Worm (Caenorhabditis elegans) whole organism, L1 larva: ENCODE measurements around the gene lron-3.

ENCODE experiments used
- F16B12.6 ChIP-seq: fragments of 150-350 bp; optimal IDR thresholded peaks from 2 replicates; lab custom pipeline; 2014; ENCODE audit warnings: missing biosample characterization, missing genetic modification characterization
- ceh-8 ChIP-seq: fragments of 200-800 bp; sonication (Bioruptor generic); optimal IDR thresholded peaks from 2 replicates; lab custom pipeline; 2018; ENCODE audit warnings: mild to moderate bottlenecking, missing genetic modification characterization, moderate library complexity, missing compliant biosample characterization
- ceh-82 ChIP-seq, 3 experiments: fragments of 150-350 bp in 1 of 3; sonication (generic microtip) in 2 of 3; optimal IDR thresholded peaks; 2 replicates each; lab custom pipeline; 2014 to 2017; ENCODE audit warnings: missing biosample characterization in 3 of 3, missing genetic modification characterization in 3 of 3
- ceh-88 ChIP-seq: fragments of 200-800 bp; sonication (Bioruptor generic); IDR thresholded peaks from 2 replicates; pipeline ENCODE4 v1.3.6; 2022; ENCODE audit warnings: missing genetic modification characterization, missing compliant biosample characterization
- ces-1 ChIP-seq: fragments of 150-350 bp; optimal IDR thresholded peaks from 2 replicates; lab custom pipeline; 2014; ENCODE audit warnings: missing biosample characterization, missing genetic modification reagents, missing genetic modification characterization
- dsc-1 ChIP-seq: sonication (generic microtip); optimal IDR thresholded peaks from 2 replicates; lab custom pipeline; 2016; ENCODE audit warnings: mild to moderate bottlenecking, missing genetic modification characterization, missing compliant biosample characterization
- efl-1 ChIP-seq, 4 experiments: fragments of 150-350 bp; optimal IDR thresholded peaks in 3 of 4; peaks in 1 of 4; 1 replicate in 1 of 4; 2 replicates in 3 of 4; lab custom pipeline; 2014; ENCODE audit warnings: missing biosample characterization in 2 of 4, missing genetic modification characterization in 2 of 4, missing genetic modification reagents in 2 of 4
- efl-3 ChIP-seq: fragments of 200-800 bp; sonication (Bioruptor generic); optimal IDR thresholded peaks from 2 replicates; lab custom pipeline; 2018; ENCODE audit warnings: mild to moderate bottlenecking, missing genetic modification characterization, missing compliant biosample characterization
- egl-27 ChIP-seq, 2 experiments: fragments of 150-350 bp in 1 of 2; sonication (generic microtip); optimal IDR thresholded peaks; 3 replicates each; lab custom pipeline; 2017 to 2018; ENCODE audit warnings: missing biosample characterization in 2 of 2, missing genetic modification characterization in 2 of 2, missing genetic modification reagents in 2 of 2
- elt-2 ChIP-seq: sonication (generic microtip); optimal IDR thresholded peaks from 2 replicates; lab custom pipeline; 2016; ENCODE audit warnings: missing genetic modification characterization, mild to moderate bottlenecking, inconsistent platforms, missing compliant biosample characterization, missing genetic modification reagents
- fkh-10 ChIP-seq: sonication (generic microtip); optimal IDR thresholded peaks from 2 replicates; lab custom pipeline; 2017; ENCODE audit warnings: missing biosample characterization, missing genetic modification reagents, missing genetic modification characterization
- fkh-4 ChIP-seq: sonication (generic microtip); optimal IDR thresholded peaks from 2 replicates; lab custom pipeline; 2016; ENCODE audit warnings: missing compliant biosample characterization, missing genetic modification characterization, borderline replicate concordance
- fos-1 ChIP-seq: fragments of 150-350 bp; optimal IDR thresholded peaks from 2 replicates; lab custom pipeline; 2014; ENCODE audit warnings: missing biosample characterization, missing genetic modification characterization
- hlh-17 ChIP-seq: fragments of 200-800 bp; sonication (Bioruptor generic); optimal IDR thresholded peaks from 2 replicates; lab custom pipeline; 2018; ENCODE audit warnings: missing genetic modification characterization, mild to moderate bottlenecking, missing compliant biosample characterization, moderate library complexity, borderline replicate concordance
- irx-1 ChIP-seq: sonication (generic microtip); optimal IDR thresholded peaks from 2 replicates; lab custom pipeline; 2016; ENCODE audit warnings: missing genetic modification characterization, missing compliant biosample characterization
- isw-1 ChIP-seq: fragments of 200-800 bp; sonication (Bioruptor generic); IDR thresholded peaks from 2 replicates; pipeline ENCODE4 v1.3.6; 2022; ENCODE audit warnings: missing genetic modification characterization, missing compliant biosample characterization
- jun-1 ChIP-seq: fragments of 150-350 bp; optimal IDR thresholded peaks from 2 replicates; lab custom pipeline; 2014; ENCODE audit warnings: missing biosample characterization, missing genetic modification reagents, missing genetic modification characterization
- lin-15B ChIP-seq: fragments of 150-350 bp; sonication (generic microtip); optimal IDR thresholded peaks from 3 replicates; lab custom pipeline; 2014; ENCODE audit warnings: missing biosample characterization, missing genetic modification characterization
- nhr-11 ChIP-seq: fragments of 150-350 bp; optimal IDR thresholded peaks from 2 replicates; lab custom pipeline; 2014; ENCODE audit warnings: missing biosample characterization, missing genetic modification characterization
- nhr-19 ChIP-seq: fragments of 200-800 bp; sonication (Bioruptor generic); conservative IDR thresholded peaks from 2 replicates; pipeline ENCODE4 v1.3.6; 2022; ENCODE audit warnings: missing genetic modification characterization, missing compliant biosample characterization
- nhr-237 ChIP-seq: fragments of 150-350 bp; optimal IDR thresholded peaks from 2 replicates; lab custom pipeline; 2014; ENCODE audit warnings: missing biosample characterization, missing genetic modification characterization
- nhr-47 ChIP-seq: sonication (generic microtip); optimal IDR thresholded peaks from 2 replicates; lab custom pipeline; 2016; ENCODE audit warnings: mild to moderate bottlenecking, missing genetic modification characterization, moderate library complexity, missing compliant biosample characterization
- nhr-71 ChIP-seq: sonication (generic microtip); optimal IDR thresholded peaks from 2 replicates; lab custom pipeline; 2016; ENCODE audit warnings: mild to moderate bottlenecking, missing genetic modification characterization, moderate library complexity, missing compliant biosample characterization
- nhr-77 ChIP-seq: fragments of 150-350 bp; optimal IDR thresholded peaks from 2 replicates; lab custom pipeline; 2014; ENCODE audit warnings: missing biosample characterization, missing genetic modification characterization
- nhr-84 ChIP-seq: sonication (generic microtip); optimal IDR thresholded peaks from 2 replicates; lab custom pipeline; 2017; ENCODE audit warnings: missing biosample characterization, missing genetic modification characterization
- nhr-85 ChIP-seq: sonication (generic microtip); peaks from one replicate; lab custom pipeline; 2016; ENCODE audit warnings: missing genetic modification characterization, inconsistent platforms, missing compliant biosample characterization
- pag-3 ChIP-seq: sonication (generic microtip); optimal IDR thresholded peaks from 2 replicates; lab custom pipeline; 2017; ENCODE audit warnings: missing genetic modification characterization, mild to moderate bottlenecking, missing compliant biosample characterization, antibody characterized with exemption, borderline replicate concordance; ENCODE audit not compliant: insufficient read depth
- pax-3 ChIP-seq: fragments of 200-800 bp; sonication (Bioruptor generic); optimal IDR thresholded peaks from 2 replicates; lab custom pipeline; 2018; ENCODE audit warnings: mild to moderate bottlenecking, missing genetic modification characterization, moderate library complexity, missing compliant biosample characterization
- rnt-1 ChIP-seq: sonication (generic microtip); optimal IDR thresholded peaks from 2 replicates; lab custom pipeline; 2016; ENCODE audit warnings: mild to moderate bottlenecking, missing genetic modification characterization, moderate library complexity, missing compliant biosample characterization
- snpc-4 ChIP-seq: fragments of 150-350 bp; optimal IDR thresholded peaks from 2 replicates; lab custom pipeline; 2014; ENCODE audit warnings: missing biosample characterization, missing genetic modification characterization
- snu-23 ChIP-seq: sonication (generic microtip); optimal IDR thresholded peaks from 2 replicates; lab custom pipeline; 2016; ENCODE audit warnings: missing genetic modification characterization, missing compliant biosample characterization
- sup-37 ChIP-seq: fragments of 200-800 bp; sonication (Bioruptor generic); optimal IDR thresholded peaks from 2 replicates; lab custom pipeline; 2018; ENCODE audit warnings: mild to moderate bottlenecking, missing genetic modification characterization, missing compliant biosample characterization
- tlp-1 ChIP-seq: fragments of 150-350 bp; optimal IDR thresholded peaks from 2 replicates; lab custom pipeline; 2014; ENCODE audit warnings: missing biosample characterization, missing genetic modification characterization
- unc-130 ChIP-seq: fragments of 150-350 bp; optimal IDR thresholded peaks from 2 replicates; lab custom pipeline; 2017; ENCODE audit warnings: missing biosample characterization, missing genetic modification characterization, inconsistent platforms
- unc-62 ChIP-seq: fragments of 150-350 bp; optimal IDR thresholded peaks from 2 replicates; lab custom pipeline; 2014; ENCODE audit warnings: missing biosample characterization, missing genetic modification reagents, missing genetic modification characterization
- unc-86 ChIP-seq: sonication (generic microtip); optimal IDR thresholded peaks from 2 replicates; lab custom pipeline; 2016; ENCODE audit warnings: missing genetic modification characterization, missing compliant biosample characterization
- vab-15 ChIP-seq: sonication (generic microtip); optimal IDR thresholded peaks from 2 replicates; lab custom pipeline; 2017; ENCODE audit warnings: missing genotype, mild to moderate bottlenecking, missing genetic modification characterization, missing compliant biosample characterization
- xbp-1 ChIP-seq: sonication (generic microtip); optimal IDR thresholded peaks from 2 replicates; lab custom pipeline; 2016; ENCODE audit warnings: missing genetic modification characterization, missing compliant biosample characterization
- zip-4 ChIP-seq: fragments of 200-800 bp; sonication (Bioruptor generic); optimal IDR thresholded peaks from 2 replicates; lab custom pipeline; 2018; ENCODE audit warnings: mild to moderate bottlenecking, missing genetic modification characterization, moderate library complexity, missing compliant biosample characterization
- ztf-4 ChIP-seq: fragments of 150-350 bp; optimal IDR thresholded peaks from 2 replicates; lab custom pipeline; 2014; ENCODE audit warnings: missing biosample characterization, missing genetic modification characterization

lron-3 gene

ce11 chrX:15606585-15607276, 49.0 kb upstream of the lron-3 start, which contains the start of gene rab-14 (continued):
- TF ChIP-seq unc-62 (GFP tag; lab: Kevin White, UChicago) (no peak), nhr-71 (tag; lab: Kevin White, UChicago) (peak; percentile 88), fkh-4 (no peak), dsc-1 (tag; lab: Kevin White, UChicago) (peak; percentile 58), nhr-237 (peak; percentile 27), vab-15 (tag; lab: Kevin White, UChicago) (peak; percentile 45), pax-3 (tag; lab: Kevin White, UChicago) (no peak), ceh-8 (GFP tag; lab: Kevin White, UChicago) (peak; percentile 27), snpc-4 (tag; lab: Kevin White, UChicago) (peak; percentile 38), nhr-19 (GFP tag; lab: Robert Waterston, UW) (peak; percentile 65), rnt-1 (tag; lab: Kevin White, UChicago) (peak; percentile 51), ceh-88 (GFP tag; lab: Robert Waterston, UW) (no peak), unc-86 (peak; percentile 93), ceh-82 (tag; optimal IDR thresholded peaks at IDR 0.05; lab: Kevin White, UChicago) (peak; percentile 54 to 89 (median 54)), jun-1 (tag; lab: Kevin White, UChicago) (peak; percentile 63), efl-3 (GFP tag; lab: Kevin White, UChicago) (no peak), nhr-84 (tag; lab: Kevin White, UChicago) (no peak), isw-1 (GFP tag; lab: Robert Waterston, UW) (peak; percentile 53), zip-4 (GFP tag; lab: Kevin White, UChicago) (no peak), tlp-1 (tag; lab: Kevin White, UChicago) (no peak), nhr-47 (tag; lab: Kevin White, UChicago) (peak; percentile 84), nhr-77 (tag; lab: Kevin White, UChicago) (peak; percentile 63), xbp-1 (tag; lab: Kevin White, UChicago) (peak; percentile 60), snu-23 (peak; percentile 67), fos-1 (tag; lab: Kevin White, UChicago) (peak; percentile 64), ces-1 (GFP tag; lab: Kevin White, UChicago) (no peak), irx-1 (tag; lab: Kevin White, UChicago) (peak; percentile 10), elt-2 (tag; lab: Kevin White, UChicago) (no peak), lin-15B (tag; lab: Kevin White, UChicago) (no peak), nhr-11 (tag; lab: Kevin White, UChicago) (no peak), egl-27 (tag; optimal IDR thresholded peaks at IDR 0.05; lab: Kevin White, UChicago) (no peak), F16B12.6 (tag; lab: Kevin White, UChicago) (no peak), efl-1 (optimal IDR thresholded peaks at IDR 0.05; lab: Kevin White, UChicago) (peak; percentile 31 to 49), efl-1 (GFP tag; optimal IDR thresholded peaks at IDR 0.05 in 1 of 2; lab: Kevin White, UChicago) (peak in 1 of 2 experiments; percentile 96), sup-37 (GFP tag; lab: Kevin White, UChicago) (no peak), nhr-85 (tag; lab: Kevin White, UChicago) (no peak), ztf-4 (tag; lab: Kevin White, UChicago) (peak; percentile 77), hlh-17 (GFP tag; lab: Kevin White, UChicago) (no peak), unc-130 (no peak)
- TF ChIP-seq, all 84 proteins: peak for 42

DNA sequence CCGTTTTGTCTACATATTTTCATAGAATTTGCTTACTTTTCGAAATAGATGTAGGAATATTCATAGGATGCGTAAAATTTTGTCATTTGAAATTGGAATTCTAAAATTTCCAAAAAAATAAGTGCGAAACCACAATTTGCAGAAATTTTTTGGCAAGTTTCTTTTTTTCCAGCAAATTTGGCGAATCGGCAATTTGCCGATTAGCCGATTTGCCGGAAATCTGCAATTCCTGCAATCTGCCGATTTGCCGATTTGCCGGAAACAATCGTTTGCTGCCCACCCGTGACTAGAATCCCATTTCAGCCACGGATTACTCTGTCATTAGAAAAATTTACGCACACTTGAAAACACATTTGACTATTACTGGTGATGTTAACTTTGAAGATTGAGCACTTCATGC, 46.5 kb upstream of the lron-3 start:
- no peak for TF ChIP-seq fkh-10
- no peak for TF ChIP-seq fos-1 (tag; lab: Kevin White, UChicago)
- no peak for TF ChIP-seq pag-3 (tag; lab: Kevin White, UChicago)
